Worm (Caenorhabditis elegans) whole organism, young adult: ENCODE data around the gene C07A9.9.
A peak's percentile ranks its signal among the peaks of the same experiment; 100 is the strongest.

Experiments used
- B0035.1 ChIP-seq: sonication (generic microtip); optimal IDR thresholded peaks from 2 replicates; lab custom pipeline; 2016; ENCODE audit warnings: missing genetic modification characterization, mild to moderate bottlenecking, missing compliant biosample characterization, missing genotype, missing genetic modification reagents
- B0336.3 ChIP-seq: fragments of 200-800 bp; sonication (Bioruptor generic); IDR thresholded peaks from 2 replicates; pipeline ENCODE4 v1.3.6; 2022; ENCODE audit warnings: missing genetic modification characterization, missing compliant biosample characterization
- F22D6.2 ChIP-seq: sonication (generic microtip); optimal IDR thresholded peaks from 2 replicates; lab custom pipeline; 2016; ENCODE audit warnings: mild to moderate bottlenecking, missing genetic modification characterization, missing compliant biosample characterization
- F33H1.4 ChIP-seq: fragments of 200-800 bp; sonication (Bioruptor generic); IDR thresholded peaks from 2 replicates; pipeline ENCODE4 v1.3.6; 2022; ENCODE audit warnings: missing genetic modification reagents, missing genetic modification characterization, missing compliant biosample characterization
- F49E8.2 ChIP-seq: sonication (generic microtip); optimal IDR thresholded peaks from 3 replicates; lab custom pipeline; 2017; ENCODE audit warnings: missing genetic modification characterization, mild to moderate bottlenecking, missing compliant biosample characterization, antibody characterized with exemption, moderate library complexity; ENCODE audit not compliant: insufficient read depth
- F55B11.4 ChIP-seq: sonication (generic microtip); optimal IDR thresholded peaks from 2 replicates; lab custom pipeline; 2016; ENCODE audit warnings: missing compliant biosample characterization, missing genetic modification characterization, borderline replicate concordance; ENCODE audit not compliant: insufficient read depth
- F57A8.1 ChIP-seq: fragments of 200-800 bp; sonication (Bioruptor generic); optimal IDR thresholded peaks from 2 replicates; lab custom pipeline; 2018; ENCODE audit warnings: mild to moderate bottlenecking, missing genetic modification characterization, moderate library complexity, missing compliant biosample characterization
- T26A5.8 ChIP-seq: sonication (generic microtip); optimal IDR thresholded peaks from 2 replicates; lab custom pipeline; 2016; ENCODE audit warnings: missing genetic modification characterization, missing compliant biosample characterization
- Y53F4B.3 ChIP-seq: fragments of 200-800 bp; sonication (Bioruptor generic); IDR thresholded peaks from 2 replicates; pipeline ENCODE4 v1.3.6; 2022; ENCODE audit warnings: missing genetic modification reagents, missing genetic modification characterization, missing compliant biosample characterization
- ZK185.1 ChIP-seq: sonication (generic microtip); optimal IDR thresholded peaks from 2 replicates; lab custom pipeline; 2016; ENCODE audit warnings: mild to moderate bottlenecking, missing genetic modification characterization, missing compliant biosample characterization; ENCODE audit not compliant: poor library complexity, severe bottlenecking
- ama-1 ChIP-seq, 3 experiments: fragments of 150-350 bp in 1 of 3; sonication (generic microtip) in 2 of 3; optimal IDR thresholded peaks; 2 replicates each; lab custom pipeline; 2014 to 2018; ENCODE audit warnings: missing biosample characterization in 2 of 3, missing genetic modification characterization in 2 of 3, missing genetic modification reagents in 2 of 3
- atf-7 ChIP-seq: sonication (generic microtip); optimal IDR thresholded peaks from 2 replicates; lab custom pipeline; 2017; ENCODE audit warnings: mild to moderate bottlenecking, missing genetic modification characterization, missing compliant biosample characterization
- attf-3 ChIP-seq: fragments of 200-800 bp; sonication (Bioruptor generic); conservative IDR thresholded peaks from 2 replicates; pipeline ENCODE4 v1.3.6; 2022; ENCODE audit warnings: missing genetic modification reagents, missing genetic modification characterization, missing compliant biosample characterization
- attf-6 ChIP-seq: fragments of 200-800 bp; sonication (Bioruptor generic); IDR thresholded peaks from 2 replicates; pipeline ENCODE4 v1.3.6; 2022; ENCODE audit warnings: missing genetic modification reagents, missing genetic modification characterization, missing compliant biosample characterization
- bed-2 ChIP-seq: fragments of 200-800 bp; sonication (Bioruptor generic); IDR thresholded peaks from 2 replicates; pipeline ENCODE4 v1.3.6; 2022; ENCODE audit warnings: missing genetic modification reagents, missing genetic modification characterization, missing compliant biosample characterization
- cebp-1 ChIP-seq, 2 experiments: fragments of 200-800 bp in 1 of 2; sonication (Bioruptor generic) in 1 of 2; sonication (generic microtip) in 1 of 2; IDR thresholded peaks in 1 of 2; optimal IDR thresholded peaks in 1 of 2; 2 replicates each; pipeline versions ENCODE4 v1.3.6 to Lab custom; 2017 to 2022; ENCODE audit warnings: missing compliant biosample characterization in 2 of 2, missing genetic modification characterization in 2 of 2, mild to moderate bottlenecking in 1 of 2, missing genetic modification reagents in 1 of 2, moderate library complexity in 1 of 2
- cebp-2 ChIP-seq: fragments of 200-800 bp; sonication (Bioruptor generic); IDR thresholded peaks from 2 replicates; pipeline ENCODE4 v1.3.6; 2022; ENCODE audit warnings: missing genetic modification characterization, missing compliant biosample characterization
- chd-7 ChIP-seq: sonication (generic microtip); optimal IDR thresholded peaks from 2 replicates; lab custom pipeline; 2016; ENCODE audit warnings: mild to moderate bottlenecking, missing genetic modification characterization, moderate library complexity, missing compliant biosample characterization
- dox-1 ChIP-seq: fragments of 200-800 bp; sonication (Bioruptor generic); IDR thresholded peaks from 2 replicates; pipeline ENCODE4 v1.3.6; 2022; ENCODE audit warnings: missing genetic modification reagents, missing genetic modification characterization, missing compliant biosample characterization
- dpl-1 ChIP-seq: fragments of 150-350 bp; optimal IDR thresholded peaks from 2 replicates; lab custom pipeline; 2014; ENCODE audit warnings: missing biosample characterization, missing genetic modification reagents, missing genetic modification characterization
- efl-1 ChIP-seq: fragments of 150-350 bp; optimal IDR thresholded peaks from 2 replicates; lab custom pipeline; 2014; ENCODE audit warnings: missing biosample characterization, missing genetic modification reagents, missing genetic modification characterization
- egrh-3 ChIP-seq: fragments of 200-800 bp; sonication (Bioruptor generic); IDR thresholded peaks from 2 replicates; pipeline ENCODE4 v1.3.6; 2022; ENCODE audit warnings: missing genetic modification reagents, missing genetic modification characterization, missing compliant biosample characterization
- fkh-3 ChIP-seq: sonication (generic microtip); optimal IDR thresholded peaks from 2 replicates; lab custom pipeline; 2016; ENCODE audit warnings: mild to moderate bottlenecking, missing genetic modification characterization, missing compliant biosample characterization
- gei-17 ChIP-seq: fragments of 200-800 bp; sonication (Bioruptor generic); optimal IDR thresholded peaks from 2 replicates; lab custom pipeline; 2018; ENCODE audit warnings: mild to moderate bottlenecking, missing genetic modification characterization, missing compliant biosample characterization
- him-1 ChIP-seq: sonication (generic microtip); optimal IDR thresholded peaks from 2 replicates; lab custom pipeline; 2016; ENCODE audit warnings: missing genotype, missing genetic modification reagents, missing genetic modification characterization, missing compliant biosample characterization
- hmg-1.2 ChIP-seq: fragments of 200-800 bp; sonication (Bioruptor generic); IDR thresholded peaks from 2 replicates; pipeline ENCODE4 v1.3.6; 2022; ENCODE audit warnings: missing genetic modification reagents, missing genetic modification characterization, missing compliant biosample characterization
- let-607 ChIP-seq, 2 experiments: fragments of 200-800 bp in 1 of 2; sonication (Bioruptor generic) in 1 of 2; sonication (generic microtip) in 1 of 2; optimal IDR thresholded peaks; 2 replicates each; lab custom pipeline; 2016 to 2018; ENCODE audit warnings: mild to moderate bottlenecking in 2 of 2, missing compliant biosample characterization in 2 of 2, missing genetic modification characterization in 2 of 2, moderate library complexity in 2 of 2, missing genotype in 1 of 2
- lsy-27 ChIP-seq: sonication (generic microtip); optimal IDR thresholded peaks from 2 replicates; lab custom pipeline; 2017; ENCODE audit warnings: missing genetic modification characterization, mild to moderate bottlenecking, missing compliant biosample characterization, antibody characterized with exemption, missing genotype, borderline replicate concordance; ENCODE audit not compliant: insufficient read depth
- madf-10 ChIP-seq: sonication (generic microtip); optimal IDR thresholded peaks from 2 replicates; lab custom pipeline; 2016; ENCODE audit warnings: mild to moderate bottlenecking, missing genetic modification characterization, missing compliant biosample characterization
- madf-6 ChIP-seq: fragments of 200-800 bp; sonication (Bioruptor generic); IDR thresholded peaks from 2 replicates; pipeline ENCODE4 v1.3.6; 2022; ENCODE audit warnings: missing genetic modification reagents, missing genetic modification characterization, missing compliant biosample characterization
- madf-8 ChIP-seq: fragments of 200-800 bp; sonication (Bioruptor generic); conservative IDR thresholded peaks from 2 replicates; pipeline ENCODE4 v1.3.6; 2022; ENCODE audit warnings: missing genetic modification reagents, missing genetic modification characterization, missing compliant biosample characterization
- nfyb-1 ChIP-seq: fragments of 200-800 bp; sonication (Bioruptor generic); IDR thresholded peaks from 2 replicates; pipeline ENCODE4 v1.3.6; 2022; ENCODE audit warnings: missing genetic modification reagents, missing genetic modification characterization, missing compliant biosample characterization
- nhr-27 ChIP-seq: fragments of 200-800 bp; sonication (Bioruptor generic); optimal IDR thresholded peaks from 2 replicates; lab custom pipeline; 2018; ENCODE audit warnings: mild to moderate bottlenecking, missing genetic modification characterization, moderate library complexity, missing compliant biosample characterization
- nhr-90 ChIP-seq: sonication (generic microtip); optimal IDR thresholded peaks from 2 replicates; lab custom pipeline; 2016; ENCODE audit warnings: missing genotype, mild to moderate bottlenecking, missing genetic modification characterization, missing compliant biosample characterization
- pbrm-1 ChIP-seq: fragments of 200-800 bp; sonication (Bioruptor generic); IDR thresholded peaks from 2 replicates; pipeline ENCODE4 v1.3.6; 2022; ENCODE audit warnings: missing genetic modification reagents, missing genetic modification characterization, missing compliant biosample characterization
- pha-4 ChIP-seq: fragments of 150-350 bp; sonication (generic microtip); optimal IDR thresholded peaks from 2 replicates; lab custom pipeline; 2014; ENCODE audit warnings: missing biosample characterization, missing genetic modification reagents, missing genetic modification characterization
- repo-1 ChIP-seq: sonication (generic microtip); optimal IDR thresholded peaks from 2 replicates; lab custom pipeline; 2017; ENCODE audit warnings: mild to moderate bottlenecking, missing genetic modification characterization, missing compliant biosample characterization
- snpc-1.1 ChIP-seq: sonication (generic microtip); optimal IDR thresholded peaks from 2 replicates; lab custom pipeline; 2017; ENCODE audit warnings: missing genetic modification characterization, mild to moderate bottlenecking, missing compliant biosample characterization, antibody characterized with exemption, moderate library complexity, missing genotype, missing genetic modification reagents; ENCODE audit not compliant: insufficient read depth
- snpc-4 ChIP-seq, 5 experiments: fragments of 150-350 bp in 1 of 5; sonication (generic microtip) in 4 of 5; optimal IDR thresholded peaks; 2 replicates each; lab custom pipeline; 2014 to 2018; ENCODE audit warnings: missing genetic modification characterization in 5 of 5, missing biosample characterization in 3 of 5, antibody characterized with exemption in 2 of 5, mild to moderate bottlenecking in 2 of 5, missing compliant biosample characterization in 2 of 5, missing genotype in 2 of 5, moderate library complexity in 2 of 5, missing genetic modification reagents in 1 of 5
- tlf-1 ChIP-seq: fragments of 200-800 bp; sonication (Bioruptor generic); optimal IDR thresholded peaks from 2 replicates; lab custom pipeline; 2018; ENCODE audit warnings: mild to moderate bottlenecking, missing genetic modification characterization, missing compliant biosample characterization
- unc-62 ChIP-seq: fragments of 150-350 bp; optimal IDR thresholded peaks from 2 replicates; lab custom pipeline; 2014; ENCODE audit warnings: missing biosample characterization, missing genetic modification reagents, missing genetic modification characterization
- zim-3 ChIP-seq: sonication (generic microtip); optimal IDR thresholded peaks from 2 replicates; lab custom pipeline; 2017; ENCODE audit warnings: mild to moderate bottlenecking, missing genetic modification characterization, moderate library complexity, missing compliant biosample characterization
- ztf-22 ChIP-seq: fragments of 200-800 bp; sonication (Bioruptor generic); optimal IDR thresholded peaks from 2 replicates; lab custom pipeline; 2018; ENCODE audit warnings: mild to moderate bottlenecking, missing genetic modification characterization, moderate library complexity, missing compliant biosample characterization
- ztf-28 ChIP-seq: fragments of 200-800 bp; sonication (Bioruptor generic); IDR thresholded peaks from 2 replicates; pipeline ENCODE4 v1.3.6; 2022; ENCODE audit warnings: missing genetic modification reagents, missing genetic modification characterization, missing compliant biosample characterization

Gene C07A9.9

ce11 chrIII:9616426-9616825 is 51.0 kb downstream of the C07A9.9 start, which contains the start of gene hcp-3 (continued):
- TF ChIP-seq snpc-4 (GFP tag; optimal IDR thresholded peaks at IDR 0.05; lab: Kevin White, UChicago) (no peak), snpc-4 (tag; optimal IDR thresholded peaks at IDR 0.05; lab: Kevin White, UChicago) (peak in 1 of 4 experiments; percentile 5), pbrm-1 (GFP tag; lab: Robert Waterston, UW) (peak; percentile 57; the same call in 1 of the 2 replicates)

- TF ChIP-seq F57A8.1 (GFP tag; lab: Kevin White, UChicago) (no peak), fkh-3 (tag; lab: Kevin White, UChicago) (no peak), chd-7 (no peak), madf-10 (tag; lab: Kevin White, UChicago) (no peak), madf-8 (GFP tag; lab: Robert Waterston, UW) (peak; percentile 54; the same call in 1 of the 2 replicates), pha-4 (tag; lab: Kevin White, UChicago) (no peak), ZK185.1 (tag; lab: Kevin White, UChicago) (no peak), egrh-3 (GFP tag; lab: Robert Waterston, UW) (no peak), bed-2 (GFP tag; lab: Robert Waterston, UW) (no peak), B0336.3 (GFP tag; lab: Robert Waterston, UW) (peak; percentile 69; the same call in 1 of the 2 replicates), zim-3 (tag; lab: Kevin White, UChicago) (no peak), nhr-90 (no peak), madf-6 (GFP tag; lab: Robert Waterston, UW) (peak; percentile 83), hmg-1.2 (GFP tag; lab: Robert Waterston, UW) (peak; percentile 44), repo-1 (tag; lab: Kevin White, UChicago) (no peak), F49E8.2 (tag; lab: Kevin White, UChicago) (peak; percentile 97), cebp-2 (GFP tag; lab: Robert Waterston, UW) (no peak), lsy-27 (tag; lab: Kevin White, UChicago) (no peak), unc-62 (GFP tag; lab: Kevin White, UChicago) (no peak), attf-6 (GFP tag; lab: Robert Waterston, UW) (peak; percentile 80), B0035.1 (tag; lab: Kevin White, UChicago) (no peak), atf-7 (tag; lab: Kevin White, UChicago) (no peak), T26A5.8 (tag; lab: Kevin White, UChicago) (no peak), tlf-1 (peak; percentile 80), efl-1 (peak; percentile 43), attf-3 (GFP tag; lab: Robert Waterston, UW) (no peak), snpc-1.1 (tag; lab: Kevin White, UChicago) (no peak), snpc-4 (GFP tag; optimal IDR thresholded peaks at IDR 0.05; lab: Kevin White, UChicago) (no peak), snpc-4 (tag; optimal IDR thresholded peaks at IDR 0.05; lab: Kevin White, UChicago) (peak in 1 of 4 experiments; percentile 10), nhr-27 (tag; lab: Kevin White, UChicago) (no peak), F33H1.4 (GFP tag; lab: Robert Waterston, UW) (peak; percentile 15; the same call in 1 of the 2 replicates), let-607 (tag; optimal IDR thresholded peaks at IDR 0.05; lab: Kevin White, UChicago) (no peak), him-1 (tag; lab: Kevin White, UChicago) (peak; percentile 48), cebp-1 (GFP tag; IDR thresholded peaks at IDR 0.05; lab: Robert Waterston, UW) (no peak), cebp-1 (tag; optimal IDR thresholded peaks at IDR 0.05; lab: Kevin White, UChicago) (no peak), dox-1 (GFP tag; lab: Robert Waterston, UW) (no peak), ztf-22 (no peak), Y53F4B.3 (GFP tag; lab: Robert Waterston, UW) (no peak), gei-17 (GFP tag; lab: Kevin White, UChicago) (no peak), nfyb-1 (GFP tag; lab: Robert Waterston, UW) (no peak), F22D6.2 (tag; lab: Kevin White, UChicago) (no peak), F55B11.4 (tag; lab: Kevin White, UChicago) (no peak), ama-1 (optimal IDR thresholded peaks at IDR 0.05; lab: Kevin White, UChicago) (no peak), ama-1 (GFP tag; optimal IDR thresholded peaks at IDR 0.05; lab: Kevin White, UChicago) (peak in 1 of 2 experiments; percentile 21), ztf-28 (GFP tag; lab: Robert Waterston, UW) (no peak), dpl-1 (no peak)
Measured at ce11 chrIII:9615114-9615513, 52.3 kb downstream of the C07A9.9 start.
